Worm (Caenorhabditis elegans) whole organism, L4 larva: Measurements from ENCODE around the gene C26F1.1.
A peak's percentile ranks its signal among the peaks of the same experiment; 100 is the strongest.

Experiments
- D1046.2 ChIP-seq: fragments of 200-800 bp; sonication (Bioruptor generic); IDR thresholded peaks from 2 replicates; pipeline ENCODE4 v1.3.6; 2022; ENCODE audit warnings: missing genetic modification characterization, missing compliant biosample characterization
- F44E2.7 ChIP-seq: fragments of 200-800 bp; sonication (Bioruptor generic); IDR thresholded peaks from 2 replicates; pipeline ENCODE4 v2.1.2; 2022; ENCODE audit warnings: missing genetic modification characterization, missing compliant biosample characterization
- R02D3.7 ChIP-seq: fragments of 150-350 bp; sonication (generic microtip); optimal IDR thresholded peaks from 3 replicates; lab custom pipeline; 2014; ENCODE audit warnings: missing biosample characterization, missing genetic modification characterization
- T26A8.4 ChIP-seq: fragments of 200-800 bp; sonication (Bioruptor generic); IDR thresholded peaks from 2 replicates; pipeline ENCODE4 v1.3.6; 2022; ENCODE audit warnings: missing genetic modification characterization, missing compliant biosample characterization
- Y105C5A.15 ChIP-seq: fragments of 200-800 bp; sonication (Bioruptor generic); IDR thresholded peaks from 2 replicates; pipeline ENCODE4 v1.3.6; 2022; ENCODE audit warnings: missing genetic modification characterization, missing compliant biosample characterization
- ZK337.2 ChIP-seq: fragments of 200-800 bp; sonication (Bioruptor generic); IDR thresholded peaks from 2 replicates; pipeline ENCODE4 v1.3.6; 2022; ENCODE audit warnings: missing genetic modification reagents, missing genetic modification characterization, missing compliant biosample characterization
- aly-2 ChIP-seq: sonication (generic microtip); optimal IDR thresholded peaks from 2 replicates; lab custom pipeline; 2018; ENCODE audit warnings: missing biosample characterization, missing genetic modification characterization
- ama-1 ChIP-seq: fragments of 150-350 bp; optimal IDR thresholded peaks from 2 replicates; lab custom pipeline; 2014; ENCODE audit warnings: inconsistent platforms, mixed read lengths
- ceh-20 ChIP-seq: fragments of 200-800 bp; sonication (Bioruptor generic); IDR thresholded peaks from 2 replicates; pipeline ENCODE4 v1.3.6; 2022; ENCODE audit warnings: missing genetic modification reagents, missing genetic modification characterization, missing compliant biosample characterization
- ceh-44 ChIP-seq: fragments of 200-800 bp; sonication (Bioruptor generic); IDR thresholded peaks from 2 replicates; pipeline ENCODE4 v1.3.6; 2022; ENCODE audit warnings: missing genetic modification reagents, missing genetic modification characterization, missing compliant biosample characterization
- ceh-62 ChIP-seq: sonication (generic microtip); optimal IDR thresholded peaks from 2 replicates; lab custom pipeline; 2017; ENCODE audit warnings: missing biosample characterization, missing genetic modification characterization
- daf-16 ChIP-seq, 3 experiments: sonication (generic microtip); optimal IDR thresholded peaks; 2 replicates each; lab custom pipeline; 2016 to 2017; ENCODE audit warnings: missing genetic modification characterization in 3 of 3, missing genetic modification reagents in 3 of 3, mild to moderate bottlenecking in 2 of 3, missing compliant biosample characterization in 2 of 3, missing biosample characterization in 1 of 3, moderate library complexity in 1 of 3
- dmd-8 ChIP-seq: fragments of 200-800 bp; sonication (Bioruptor generic); IDR thresholded peaks from 2 replicates; pipeline ENCODE4 v1.3.6; 2022; ENCODE audit warnings: missing genetic modification characterization, missing compliant biosample characterization
- dmd-9 ChIP-seq: fragments of 200-800 bp; sonication (Bioruptor generic); IDR thresholded peaks from 2 replicates; pipeline ENCODE4 v1.3.6; 2022; ENCODE audit warnings: missing genetic modification reagents, missing genetic modification characterization, missing compliant biosample characterization
- dpl-1 ChIP-seq: fragments of 150-350 bp; optimal IDR thresholded peaks from 2 replicates; lab custom pipeline; 2014; ENCODE audit warnings: missing biosample characterization, missing genetic modification reagents, missing genetic modification characterization
- duxl-1 ChIP-seq: sonication (generic microtip); optimal IDR thresholded peaks from 2 replicates; lab custom pipeline; 2016; ENCODE audit warnings: mild to moderate bottlenecking, missing genetic modification characterization, moderate library complexity, missing compliant biosample characterization; ENCODE audit not compliant: poor library complexity
- dve-1 ChIP-seq: sonication (generic microtip); optimal IDR thresholded peaks from 2 replicates; lab custom pipeline; 2017; ENCODE audit warnings: antibody characterized with exemption, mild to moderate bottlenecking, missing genetic modification characterization, missing compliant biosample characterization; ENCODE audit not compliant: insufficient read depth
- egl-43 ChIP-seq: fragments of 200-800 bp; sonication (Bioruptor generic); IDR thresholded peaks from 2 replicates; pipeline ENCODE4 v1.3.6; 2022; ENCODE audit warnings: missing genetic modification reagents, missing genetic modification characterization, missing compliant biosample characterization
- hlh-11 ChIP-seq: fragments of 200-800 bp; sonication (Bioruptor generic); optimal IDR thresholded peaks from 2 replicates; lab custom pipeline; 2018; ENCODE audit warnings: mild to moderate bottlenecking, missing genetic modification characterization, missing compliant biosample characterization
- hlh-30 ChIP-seq: sonication (generic microtip); optimal IDR thresholded peaks from 2 replicates; lab custom pipeline; 2017; ENCODE audit warnings: antibody characterized with exemption, mild to moderate bottlenecking, missing genetic modification characterization, missing compliant biosample characterization; ENCODE audit not compliant: insufficient read depth
- jun-1 ChIP-seq: fragments of 150-350 bp; optimal IDR thresholded peaks from 2 replicates; lab custom pipeline; 2014; ENCODE audit warnings: missing biosample characterization, missing genetic modification reagents, missing genetic modification characterization
- lin-1 ChIP-seq: fragments of 200-800 bp; sonication (Bioruptor generic); IDR thresholded peaks from 2 replicates; pipeline ENCODE4 v1.3.6; 2022; ENCODE audit warnings: missing genetic modification reagents, missing genetic modification characterization, missing compliant biosample characterization
- lin-13 ChIP-seq: fragments of 150-350 bp; optimal IDR thresholded peaks from 2 replicates; lab custom pipeline; 2014; ENCODE audit warnings: missing biosample characterization, missing genetic modification reagents, missing genetic modification characterization
- lin-15B ChIP-seq: fragments of 150-350 bp; sonication (generic microtip); optimal IDR thresholded peaks from 3 replicates; lab custom pipeline; 2014; ENCODE audit warnings: missing biosample characterization, missing genetic modification characterization
- lin-29 ChIP-seq: fragments of 200-800 bp; sonication (Bioruptor generic); IDR thresholded peaks from 2 replicates; pipeline ENCODE4 v1.3.6; 2022; ENCODE audit warnings: missing genetic modification reagents, missing genetic modification characterization, missing compliant biosample characterization
- lin-38 ChIP-seq: fragments of 200-800 bp; sonication (Bioruptor generic); IDR thresholded peaks from 2 replicates; pipeline ENCODE4 v1.3.6; 2022; ENCODE audit warnings: missing genetic modification reagents, missing genetic modification characterization, missing compliant biosample characterization
- lin-39 ChIP-seq: fragments of 150-350 bp; optimal IDR thresholded peaks from 2 replicates; lab custom pipeline; 2014; ENCODE audit warnings: missing biosample characterization, missing genetic modification reagents, missing genetic modification characterization
- lsy-2 ChIP-seq, 2 experiments: fragments of 150-350 bp in 1 of 2; sonication (generic microtip) in 1 of 2; optimal IDR thresholded peaks; 2 replicates each; lab custom pipeline; 2014 to 2017; ENCODE audit warnings: missing biosample characterization in 2 of 2, missing genetic modification characterization in 2 of 2
- mdl-1 ChIP-seq, 2 experiments: fragments of 150-350 bp in 1 of 2; sonication (generic microtip) in 1 of 2; optimal IDR thresholded peaks; 2 replicates each; lab custom pipeline; 2014 to 2017; ENCODE audit warnings: missing biosample characterization in 2 of 2, missing genetic modification characterization in 2 of 2
- mdt-29 ChIP-seq: fragments of 200-800 bp; sonication (Bioruptor generic); IDR thresholded peaks from 2 replicates; pipeline ENCODE4 v1.3.6; 2022; ENCODE audit warnings: missing genetic modification reagents, missing genetic modification characterization, missing compliant biosample characterization
- mes-2 ChIP-seq: sonication (generic microtip); optimal IDR thresholded peaks from 2 replicates; lab custom pipeline; 2016; ENCODE audit warnings: missing genotype, mild to moderate bottlenecking, missing genetic modification characterization, missing compliant biosample characterization; ENCODE audit not compliant: poor library complexity, severe bottlenecking
- mxl-2 ChIP-seq: fragments of 200-800 bp; sonication (Bioruptor generic); conservative IDR thresholded peaks from 2 replicates; pipeline ENCODE4 v1.3.6; 2022; ENCODE audit warnings: missing genetic modification reagents, missing genetic modification characterization, missing compliant biosample characterization
- nhr-10 ChIP-seq: fragments of 150-350 bp; optimal IDR thresholded peaks from 2 replicates; lab custom pipeline; 2014; ENCODE audit warnings: missing biosample characterization, missing genetic modification characterization
- nhr-237 ChIP-seq: sonication (generic microtip); optimal IDR thresholded peaks from 2 replicates; lab custom pipeline; 2017; ENCODE audit warnings: missing biosample characterization, missing genetic modification characterization
- nhr-25 ChIP-seq: sonication (generic microtip); optimal IDR thresholded peaks from 2 replicates; lab custom pipeline; 2017; ENCODE audit warnings: missing genetic modification characterization, mild to moderate bottlenecking, missing compliant biosample characterization, antibody characterized with exemption, moderate library complexity, borderline replicate concordance; ENCODE audit not compliant: insufficient read depth
- nhr-6 ChIP-seq: fragments of 150-350 bp; optimal IDR thresholded peaks from 2 replicates; lab custom pipeline; 2014; ENCODE audit warnings: missing biosample characterization, missing genetic modification characterization
- nhr-76 ChIP-seq: fragments of 150-350 bp; optimal IDR thresholded peaks from 2 replicates; lab custom pipeline; 2014; ENCODE audit warnings: missing biosample characterization, missing genetic modification characterization
- php-3 ChIP-seq: fragments of 200-800 bp; sonication (Bioruptor generic); IDR thresholded peaks from 2 replicates; pipeline ENCODE4 v1.3.6; 2022; ENCODE audit warnings: missing genetic modification reagents, missing genetic modification characterization, missing compliant biosample characterization
- saeg-2 ChIP-seq: fragments of 200-800 bp; sonication (Bioruptor generic); IDR thresholded peaks from 2 replicates; pipeline ENCODE4 v1.3.6; 2022; ENCODE audit warnings: missing genetic modification reagents, missing genetic modification characterization, missing compliant biosample characterization
- sdz-12 ChIP-seq: fragments of 200-800 bp; sonication (Bioruptor generic); optimal IDR thresholded peaks from 2 replicates; lab custom pipeline; 2018; ENCODE audit warnings: mild to moderate bottlenecking, missing genetic modification characterization, missing compliant biosample characterization
- skn-1 ChIP-seq: fragments of 150-350 bp; optimal IDR thresholded peaks from 2 replicates; lab custom pipeline; 2014; ENCODE audit warnings: missing biosample characterization, missing genetic modification characterization
- snpc-4 ChIP-seq: fragments of 150-350 bp; optimal IDR thresholded peaks from 2 replicates; lab custom pipeline; 2014; ENCODE audit warnings: missing biosample characterization, missing genetic modification characterization
- tag-97 ChIP-seq: fragments of 200-800 bp; sonication (Bioruptor generic); IDR thresholded peaks from 2 replicates; pipeline ENCODE4 v1.3.6; 2022; ENCODE audit warnings: missing genetic modification characterization, missing compliant biosample characterization
- unc-130 ChIP-seq: sonication (generic microtip); optimal IDR thresholded peaks from 2 replicates; lab custom pipeline; 2016; ENCODE audit warnings: missing genetic modification reagents, missing genetic modification characterization, missing compliant biosample characterization
- vab-7 ChIP-seq: fragments of 200-800 bp; sonication (Bioruptor generic); IDR thresholded peaks from 2 replicates; pipeline ENCODE4 v1.3.6; 2022; ENCODE audit warnings: missing genetic modification reagents, missing genetic modification characterization, missing compliant biosample characterization
- zag-1 ChIP-seq: fragments of 150-350 bp; optimal IDR thresholded peaks from 2 replicates; lab custom pipeline; 2014; ENCODE audit warnings: missing biosample characterization, missing genetic modification characterization
- zfp-3 ChIP-seq: fragments of 200-800 bp; sonication (Bioruptor generic); conservative IDR thresholded peaks from 2 replicates; pipeline ENCODE4 v1.3.6; 2022; ENCODE audit warnings: missing genetic modification reagents, missing genetic modification characterization, missing compliant biosample characterization
- zip-11 ChIP-seq: fragments of 200-800 bp; sonication (Bioruptor generic); IDR thresholded peaks from 2 replicates; pipeline ENCODE4 v1.3.6; 2022; ENCODE audit warnings: missing genetic modification characterization, missing compliant biosample characterization
- zip-2 ChIP-seq: fragments of 150-350 bp; optimal IDR thresholded peaks from 2 replicates; lab custom pipeline; 2014; ENCODE audit warnings: missing biosample characterization, missing genetic modification characterization
- ztf-11 ChIP-seq: fragments of 150-350 bp; optimal IDR thresholded peaks from 2 replicates; lab custom pipeline; 2014; ENCODE audit warnings: missing biosample characterization, missing genetic modification characterization
- ztf-7 ChIP-seq: fragments of 150-350 bp; optimal IDR thresholded peaks from 2 replicates; lab custom pipeline; 2014; ENCODE audit warnings: missing biosample characterization, missing genetic modification characterization

Gene C26F1.1

DNA sequence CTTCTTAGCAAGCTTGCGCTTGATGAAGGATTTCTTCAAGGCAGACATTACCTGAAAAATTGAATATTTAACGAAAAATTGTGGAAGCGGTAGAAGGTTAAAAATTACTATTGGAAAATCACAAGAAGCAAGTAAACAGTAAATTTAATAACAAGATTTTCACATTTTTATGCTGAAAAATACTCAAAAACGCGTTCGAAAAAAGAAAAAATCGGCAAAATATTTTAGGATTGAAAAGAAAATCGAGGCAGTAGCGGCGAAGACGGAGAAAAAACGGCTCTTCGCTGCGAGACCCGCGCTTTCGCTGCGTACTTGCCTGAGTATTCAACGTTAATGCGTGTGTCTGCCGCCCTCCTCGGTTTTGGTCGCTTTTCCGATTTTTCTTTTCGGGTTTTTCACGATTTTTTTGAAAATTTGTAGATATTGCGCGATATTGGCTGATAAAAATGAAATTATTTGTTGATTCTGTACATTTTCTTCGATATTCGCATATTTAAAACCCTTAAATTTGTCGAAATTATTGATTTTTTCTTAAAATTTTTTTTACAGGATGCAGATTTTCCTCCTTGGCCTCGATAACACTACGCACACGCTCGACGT lies 9.1 kb upstream of the C26F1.1 start, which contains the start of the genes rpl-39 and rps-30:
rpl-39 (minus strand) TSS at position 51 of the 600 bp plus-strand sequence.
rps-30 (plus strand) TSS at position 550 of the 600 bp plus-strand sequence.
- peak; percentile 52 for TF ChIP-seq unc-130 (GFP tag; lab: Kevin White, UChicago)
- TF ChIP-seq daf-16 (GFP tag; optimal IDR thresholded peaks at IDR 0.05; lab: Kevin White, UChicago): no peak
- no peak for TF ChIP-seq daf-16 (tag; optimal IDR thresholded peaks at IDR 0.05; lab: Kevin White, UChicago)
- no peak for TF ChIP-seq tag-97 (GFP tag; lab: Robert Waterston, UW)
- peak; percentile 83 for TF ChIP-seq dve-1 (tag; lab: Kevin White, UChicago)
- peak; percentile 80 for TF ChIP-seq ceh-20
- no peak for TF ChIP-seq ZK337.2 (GFP tag; lab: Robert Waterston, UW)
- 0 out of 2 replicates have a peak, but pooled peaks have one; percentile 48 for TF ChIP-seq vab-7 (GFP tag; lab: Robert Waterston, UW)
- TF ChIP-seq nhr-76: no peak
- TF ChIP-seq lsy-2 (tag; optimal IDR thresholded peaks at IDR 0.05; lab: Kevin White, UChicago): peak; percentile 4 to 91
- TF ChIP-seq nhr-6 (tag; lab: Kevin White, UChicago): peak; percentile 88
- TF ChIP-seq dpl-1 (GFP tag; lab: Kevin White, UChicago): peak; percentile 80
- TF ChIP-seq egl-43 (GFP tag; lab: Robert Waterston, UW): no peak
- peak; percentile 72 for TF ChIP-seq nhr-25 (tag; lab: Kevin White, UChicago)
- TF ChIP-seq mxl-2 (GFP tag; lab: Robert Waterston, UW): no peak
- peak; percentile 77 for TF ChIP-seq lin-13 (GFP tag; lab: Kevin White, UChicago)
- no peak for TF ChIP-seq ztf-11 (tag; lab: Kevin White, UChicago)
- TF ChIP-seq php-3 (GFP tag; lab: Robert Waterston, UW): no peak
- peak; percentile 78 for TF ChIP-seq hlh-30 (tag; lab: Kevin White, UChicago)
- no peak for TF ChIP-seq nhr-10 (tag; lab: Kevin White, UChicago)
- TF ChIP-seq aly-2: no peak
- no peak for TF ChIP-seq F44E2.7 (GFP tag; lab: Robert Waterston, UW)
- no peak for TF ChIP-seq mdt-29 (GFP tag; lab: Robert Waterston, UW)
- TF ChIP-seq lin-29: peak; percentile 58
- no peak for TF ChIP-seq lin-15B (tag; lab: Kevin White, UChicago)
- no peak for TF ChIP-seq ceh-62 (tag; lab: Kevin White, UChicago)
- peak; percentile 87 for TF ChIP-seq mes-2 (tag; lab: Kevin White, UChicago)
- no peak for TF ChIP-seq lin-1 (GFP tag; lab: Robert Waterston, UW)
- no peak for TF ChIP-seq dmd-9 (GFP tag; lab: Robert Waterston, UW)
- no peak for TF ChIP-seq D1046.2 (GFP tag; lab: Robert Waterston, UW)
- no peak for TF ChIP-seq zag-1 (tag; lab: Kevin White, UChicago)
- TF ChIP-seq R02D3.7 (tag; lab: Kevin White, UChicago): peak; percentile 44
- TF ChIP-seq zip-11 (GFP tag; lab: Robert Waterston, UW): no peak
- TF ChIP-seq zip-2 (tag; lab: Kevin White, UChicago): no peak
- TF ChIP-seq hlh-11: peak; percentile 83
- no peak for TF ChIP-seq snpc-4 (tag; lab: Kevin White, UChicago)
- no peak for TF ChIP-seq T26A8.4
- peak in 1 of 2 experiments; percentile 58 for TF ChIP-seq mdl-1 (tag; optimal IDR thresholded peaks at IDR 0.05; lab: Kevin White, UChicago)
- peak; percentile 80 for TF ChIP-seq lin-38 (GFP tag; lab: Robert Waterston, UW)
- TF ChIP-seq lin-39: no peak
- peak; percentile 4 for TF ChIP-seq jun-1 (tag; lab: Kevin White, UChicago)
- TF ChIP-seq ceh-44 (GFP tag; lab: Robert Waterston, UW): no peak
- TF ChIP-seq dmd-8: no peak
- TF ChIP-seq duxl-1 (tag; lab: Kevin White, UChicago): peak; percentile 23
- no peak for TF ChIP-seq nhr-237 (tag; lab: Kevin White, UChicago)
- TF ChIP-seq ztf-7 (tag; lab: Kevin White, UChicago): peak; percentile 20
- TF ChIP-seq ama-1 (lab: Kevin White, UChicago): peak; percentile 40
- no peak for TF ChIP-seq sdz-12
- TF ChIP-seq saeg-2 (GFP tag; lab: Robert Waterston, UW): no peak
- TF ChIP-seq zfp-3: no peak
- no peak for TF ChIP-seq skn-1 (tag; lab: Kevin White, UChicago)
- no peak for TF ChIP-seq Y105C5A.15 (GFP tag; lab: Robert Waterston, UW)
